Fruit fly (Drosophila melanogaster): Measurements from ENCODE around the gene ps.

ps gene

DNA sequence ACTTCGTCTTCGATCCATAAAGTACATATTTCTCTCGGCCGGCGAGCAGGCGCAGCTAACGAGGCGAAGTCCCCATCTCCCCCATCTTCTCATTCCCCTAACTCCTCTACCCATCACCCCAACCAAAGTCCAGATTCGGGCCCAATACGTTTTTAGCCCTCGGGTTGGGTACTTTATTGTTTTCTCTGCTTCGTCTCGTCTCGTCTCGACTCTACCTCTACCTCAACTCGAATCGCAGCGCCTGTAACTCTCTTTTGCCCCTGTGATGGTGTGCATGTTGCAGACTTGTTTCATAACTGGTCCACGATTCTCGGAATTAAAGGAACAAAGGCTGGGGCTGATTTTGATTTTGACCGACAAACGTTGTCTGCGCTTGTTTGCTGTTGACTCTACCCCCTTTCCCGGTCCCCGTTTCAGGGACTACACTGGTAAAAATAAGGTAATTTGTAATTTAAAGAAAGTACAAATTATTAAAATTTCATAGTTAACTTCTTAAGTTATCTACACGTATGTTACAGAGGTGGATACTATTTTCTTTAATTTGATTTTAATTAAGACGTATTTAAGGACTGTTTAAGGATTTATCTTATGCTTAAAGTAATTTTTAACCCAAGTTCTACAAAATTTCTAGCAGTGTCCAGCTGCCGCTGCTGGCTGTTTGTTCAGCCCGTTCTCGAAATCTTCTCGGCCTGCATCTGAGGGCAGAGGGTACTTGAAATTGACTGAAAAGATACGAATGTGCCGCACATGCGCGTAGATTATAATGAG lies 38.9 kb upstream of the ps start (continued):
- TF ChIP-seq CG1621 (tag; optimal IDR thresholded peaks at IDR 0.05) (peak; percentile 75), dac (GFP tag; optimal IDR thresholded peaks at IDR 0.05) (no peak), CG4318 (GFP tag; optimal IDR thresholded peaks at IDR 0.05) (peak; percentile 17), CG15336 (GFP tag; IDR thresholded peaks at IDR 0.05) (peak; percentile 42; the same call in 1 of the 2 replicates), spab (GFP tag; optimal IDR thresholded peaks at IDR 0.05) (peak; percentile 90), CG16779 (tag; optimal IDR thresholded peaks at IDR 0.05) (peak; percentile 82), pdm3 (GFP tag; optimal IDR thresholded peaks at IDR 0.05) (peak; percentile 81), cyc (GFP tag; optimal IDR thresholded peaks at IDR 0.05) (peak; percentile 87), CG10631 (GFP tag; optimal IDR thresholded peaks at IDR 0.05) (peak; percentile 90), acj6 (GFP tag; optimal IDR thresholded peaks at IDR 0.05) (peak; percentile 84), CG11762 (GFP tag; optimal IDR thresholded peaks at IDR 0.05; ENCODE audit: insufficient read depth) (peak; percentile 70), esn (GFP tag; optimal IDR thresholded peaks at IDR 0.05) (peak; percentile 95), Hr39 (GFP tag; optimal IDR thresholded peaks at IDR 0.05) (peak; percentile 76), Hr4 (GFP tag; optimal IDR thresholded peaks at IDR 0.05) (peak; percentile 1), Ets96B (tag; optimal IDR thresholded peaks at IDR 0.05) (peak; percentile 88), Blimp-1 (GFP tag; optimal IDR thresholded peaks at IDR 0.05) (peak; percentile 80), CG9139 (GFP tag; optimal IDR thresholded peaks at IDR 0.05) (peak; percentile 81), CG6276 (GFP tag; optimal IDR thresholded peaks at IDR 0.05) (peak; percentile 23), Ets21C (GFP tag; optimal IDR thresholded peaks at IDR 0.05) (peak; percentile 74), fd85E (GFP tag; optimal IDR thresholded peaks at IDR 0.05) (no peak), Sox14 (GFP tag; optimal IDR thresholded peaks at IDR 0.05) (peak; percentile 77), achi (GFP tag; optimal IDR thresholded peaks at IDR 0.05) (peak; percentile 86), Eip93F (GFP tag; optimal IDR thresholded peaks at IDR 0.05) (peak; percentile 78), fkh (GFP tag; optimal IDR thresholded peaks at IDR 0.05) (peak; percentile 66), CG8319 (GFP tag; optimal IDR thresholded peaks at IDR 0.05) (peak; percentile 64), vri (GFP tag; optimal IDR thresholded peaks at IDR 0.05) (peak; percentile 90), CG3032 (tag; optimal IDR thresholded peaks at IDR 0.05) (peak; percentile 92), CG6163 (GFP tag; IDR thresholded peaks at IDR 0.05) (peak; percentile 70; the same call in 2 of the 3 replicates), Sox102F (GFP tag; optimal IDR thresholded peaks at IDR 0.05) (peak; percentile 91), fd59A (GFP tag; optimal IDR thresholded peaks at IDR 0.05) (peak; percentile 86), Met (GFP tag; optimal IDR thresholded peaks at IDR 0.05) (peak; percentile 91), salr (GFP tag; optimal IDR thresholded peaks at IDR 0.05) (peak; percentile 42 to 78), CG6854 (GFP tag; optimal IDR thresholded peaks at IDR 0.05) (peak; percentile 81), CG8119 (GFP tag; IDR thresholded peaks at IDR 0.05) (peak; percentile 54; the same call in 2 of the 3 replicates), Gug (GFP tag; IDR thresholded peaks at IDR 0.05) (peak; percentile 12; the same call in 1 of the 2 replicates), lz (GFP tag; optimal IDR thresholded peaks at IDR 0.05) (peak; percentile 92), CG11294 (GFP tag; IDR thresholded peaks at IDR 0.05) (0 out of 2 replicates have a peak, but pooled peaks have one; percentile 26), eg (GFP tag; IDR thresholded peaks at IDR 0.05) (peak; percentile 52), CG6792 (GFP tag; optimal IDR thresholded peaks at IDR 0.05) (peak; percentile 91), ss (GFP tag; optimal IDR thresholded peaks at IDR 0.05) (peak; percentile 88 to 90), CG7368 (GFP tag; optimal IDR thresholded peaks at IDR 0.05) (peak; percentile 79), CG6808 (GFP tag; optimal IDR thresholded peaks at IDR 0.05) (peak; percentile 90)

Data from whole organism, prepupa.